Fruit fly (Drosophila melanogaster): Measurements from ENCODE around the gene polybromo.
A peak's percentile ranks its signal among the peaks of the same experiment; 100 is the strongest.

The polybromo gene

DNA sequence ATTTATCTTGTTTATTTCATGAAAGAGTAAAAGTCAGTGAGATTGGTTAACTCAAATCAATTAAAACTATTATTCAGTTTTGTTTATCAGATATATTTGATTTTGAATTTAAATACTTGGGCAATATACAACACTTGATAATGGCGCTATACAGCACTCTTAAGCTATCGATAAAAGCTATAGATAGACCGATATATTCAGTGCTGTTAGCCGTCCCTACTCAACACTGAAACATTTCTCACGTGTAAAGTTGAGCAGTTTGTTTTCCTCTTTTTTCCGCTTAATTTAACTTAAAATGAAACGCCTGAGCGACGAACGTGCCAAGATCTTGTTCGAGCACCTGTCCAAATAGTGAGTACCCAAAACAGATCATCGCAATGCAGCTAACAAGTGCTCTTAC, 45.4 kb upstream of the polybromo start, which contains the start of gene CG7006 (continued):
- TF ChIP-seq CG12942 (GFP tag; optimal IDR thresholded peaks at IDR 0.05), result peak; percentile 78
- peak; percentile 15 for TF ChIP-seq ewg (GFP tag; optimal IDR thresholded peaks at IDR 0.05)
- TF ChIP-seq gcm2 (GFP tag; optimal IDR thresholded peaks at IDR 0.05), result peak; percentile 22
- TF ChIP-seq Gug (GFP tag; IDR thresholded peaks at IDR 0.05), result no peak; the same call in 2 of the 4 replicates
- TF ChIP-seq CG10274 (GFP tag; optimal IDR thresholded peaks at IDR 0.05), result no peak
- TF ChIP-seq CG34422 (GFP tag; IDR thresholded peaks at IDR 0.05), result peak; percentile 49
- peak; percentile 74 for TF ChIP-seq jumu (GFP tag; optimal IDR thresholded peaks at IDR 0.05)
- peak; percentile 55 for TF ChIP-seq CG5245 (GFP tag; optimal IDR thresholded peaks at IDR 0.05)
- peak; percentile 35 for TF ChIP-seq CG7987 (GFP tag; optimal IDR thresholded peaks at IDR 0.05)
- peak; percentile 77 for TF ChIP-seq hbn (GFP tag; IDR thresholded peaks at IDR 0.05; ENCODE audit: partially characterized antibody)
- TF ChIP-seq Ravus (GFP tag; IDR thresholded peaks at IDR 0.05), result no peak
- TF ChIP-seq Optix (GFP tag; IDR thresholded peaks at IDR 0.05), result no peak
- TF ChIP-seq gro (GFP tag; optimal IDR thresholded peaks at IDR 0.05), result peak; percentile 87
- peak; percentile 95 for TF ChIP-seq sob (GFP tag; IDR thresholded peaks at IDR 0.05)
- no peak for TF ChIP-seq CG1832 (GFP tag; optimal IDR thresholded peaks at IDR 0.05)
- TF ChIP-seq NK7.1 (GFP tag; optimal IDR thresholded peaks at IDR 0.05), result peak; percentile 38
- TF ChIP-seq sim (GFP tag; IDR thresholded peaks at IDR 0.05), result no peak
- TF ChIP-seq ash1 (GFP tag; optimal IDR thresholded peaks at IDR 0.05), result no peak
- TF ChIP-seq amos (GFP tag; IDR thresholded peaks at IDR 0.05; ENCODE audit: partially characterized antibody), result peak; percentile 85
- TF ChIP-seq tup (GFP tag; optimal IDR thresholded peaks at IDR 0.05), result peak; percentile 49
- TF ChIP-seq dmrt11E (tag; optimal IDR thresholded peaks at IDR 0.05), result peak; percentile 55
- no peak for TF ChIP-seq seq (GFP tag; IDR thresholded peaks at IDR 0.05)
- TF ChIP-seq Med (GFP tag), result peak; percentile 96
- TF ChIP-seq z (GFP tag; IDR thresholded peaks at IDR 0.05), result no peak
- TF ChIP-seq chm (GFP tag; IDR thresholded peaks at IDR 0.05), result peak; percentile 54; the same call in 1 of the 2 replicates
- TF ChIP-seq aop (GFP tag; IDR thresholded peaks at IDR 0.05), result 0 out of 2 replicates have a peak, but pooled peaks have one; percentile 28
- no peak for TF ChIP-seq CG15479 (GFP tag; optimal IDR thresholded peaks at IDR 0.05)
- no peak for TF ChIP-seq CG14441 (GFP tag; IDR thresholded peaks at IDR 0.05)
- peak; percentile 72 for TF ChIP-seq CG34224 (GFP tag; IDR thresholded peaks at IDR 0.05; ENCODE audit: partially characterized antibody)
- no peak for TF ChIP-seq so (GFP tag; IDR thresholded peaks at IDR 0.05)
- peak; percentile 94 for TF ChIP-seq NFAT (GFP tag; IDR thresholded peaks at IDR 0.05)
- no peak for TF ChIP-seq CG15696 (tag; optimal IDR thresholded peaks at IDR 0.05)

DNA sequence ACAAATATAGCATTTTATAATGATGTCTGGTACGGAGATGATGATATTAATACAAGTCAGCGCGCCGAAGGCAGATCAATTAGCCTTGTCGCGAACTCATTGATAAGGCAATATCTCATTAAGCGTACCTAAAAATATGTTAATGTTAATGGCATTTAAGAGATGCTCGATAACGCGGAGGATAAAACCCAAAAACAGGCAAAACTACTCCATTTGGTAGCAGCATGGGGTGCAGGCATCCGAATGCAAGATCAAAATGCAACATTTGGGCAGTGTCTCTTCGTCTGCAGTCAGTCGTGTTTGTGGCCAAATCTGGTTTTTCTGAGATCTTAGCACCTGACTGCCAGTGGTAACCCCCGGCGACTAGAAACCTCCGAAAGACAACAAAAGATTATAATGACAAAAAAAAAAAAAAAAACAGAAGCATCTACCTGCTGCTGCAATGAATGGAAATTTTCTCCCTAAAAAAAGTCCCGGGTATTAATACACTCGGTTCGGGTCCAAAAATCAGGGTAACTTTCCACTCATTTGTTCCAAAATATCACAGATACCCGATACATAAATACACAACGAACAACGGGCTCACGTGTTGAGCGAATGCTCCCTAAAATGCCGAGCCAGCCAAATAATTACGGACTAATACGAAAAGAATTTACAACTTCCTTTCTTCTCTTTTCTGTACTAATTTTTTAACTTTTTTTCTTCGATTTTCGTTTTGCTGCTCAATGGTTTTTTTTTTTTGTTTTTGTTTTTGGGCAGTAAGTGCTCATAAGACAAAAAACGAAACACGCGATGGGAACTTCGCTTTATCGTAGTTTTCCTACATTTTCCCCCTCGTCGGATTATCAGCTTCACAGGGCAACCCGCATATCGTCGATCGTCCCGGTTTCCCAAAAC, 41.1 kb upstream of the polybromo start:
- TF ChIP-seq gcm (GFP tag; optimal IDR thresholded peaks at IDR 0.05), result peak; percentile 76
- no peak for TF ChIP-seq tna (GFP tag; IDR thresholded peaks at IDR 0.05; ENCODE audit: partially characterized antibody)
- TF ChIP-seq CG15479 (GFP tag; optimal IDR thresholded peaks at IDR 0.05), result peak; percentile 53
- peak; percentile 48 for TF ChIP-seq sens (GFP tag)
- peak; percentile 61 for TF ChIP-seq grn (GFP tag; optimal IDR thresholded peaks at IDR 0.05)
- TF ChIP-seq z (GFP tag; IDR thresholded peaks at IDR 0.05), result peak; percentile 64; the same call in 1 of the 3 replicates
- no peak for TF ChIP-seq cato (GFP tag; optimal IDR thresholded peaks at IDR 0.05; ENCODE audit: borderline replicate concordance)
- TF ChIP-seq corto (GFP tag; optimal IDR thresholded peaks at IDR 0.05), result no peak
- TF ChIP-seq CG32772 (GFP tag; IDR thresholded peaks at IDR 0.05), result 0 out of 2 replicates have a peak, but pooled peaks have one; percentile 30
- no peak for TF ChIP-seq lov (optimal IDR thresholded peaks at IDR 0.05)
- no peak for TF ChIP-seq lov (GFP tag; IDR thresholded peaks at IDR 0.05)
- peak; percentile 84 for TF ChIP-seq zen (tag; optimal IDR thresholded peaks at IDR 0.05)
- TF ChIP-seq sqz (GFP tag; optimal IDR thresholded peaks at IDR 0.05), result peak; percentile 80
- TF ChIP-seq vvl (GFP tag; IDR thresholded peaks at IDR 0.05), result 0 out of 2 replicates have a peak, but pooled peaks have one; percentile 19
- peak; percentile 45; the same call in 1 of the 2 replicates for TF ChIP-seq Awh (GFP tag; IDR thresholded peaks at IDR 0.05)
